Fruit fly (Drosophila melanogaster) whole organism, embryonic: ENCODE measurements around the gene CG9514.
A peak's percentile ranks its signal among the peaks of the same experiment; 100 is the strongest.

Experiments
- BEAF-32 ChIP-seq: fragments of 200-800 bp; sonication (Bioruptor generic); optimal IDR thresholded peaks from 3 replicates; lab custom pipeline; 2017; ENCODE audit warnings: missing biosample characterization, missing genetic modification characterization, mild to moderate bottlenecking, moderate library complexity, missing genetic modification reagents
- CG10654 ChIP-seq: fragments of 200-800 bp; sonication (Bioruptor generic); optimal IDR thresholded peaks from 2 replicates; lab custom pipeline; 2016; ENCODE audit warnings: missing biosample characterization, missing genetic modification characterization
- CG11093 ChIP-seq: fragments of 200-800 bp; sonication (Bioruptor generic); IDR thresholded peaks from 3 replicates; pipeline ENCODE4 v1.3.6; 2022; ENCODE audit warnings: missing biosample characterization, missing genetic modification characterization
- CG11696 ChIP-seq: fragments of 200-800 bp; sonication (Bioruptor generic); IDR thresholded peaks from 2 replicates; pipeline ENCODE4 v1.3.6; 2022; ENCODE audit warnings: missing biosample characterization, missing genetic modification characterization
- CG11723 ChIP-seq: fragments of 200-800 bp; sonication (Bioruptor generic); optimal IDR thresholded peaks from 2 replicates; lab custom pipeline; 2017; ENCODE audit warnings: missing biosample characterization, mild to moderate bottlenecking, missing genetic modification characterization
- CG12236 ChIP-seq: fragments of 200-800 bp; sonication (Bioruptor generic); optimal IDR thresholded peaks from 2 replicates; lab custom pipeline; 2016; ENCODE audit warnings: missing biosample characterization, missing genetic modification characterization
- CG1233 ChIP-seq: fragments of 200-800 bp; sonication (Bioruptor generic); optimal IDR thresholded peaks from 4 replicates; lab custom pipeline; 2018; ENCODE audit warnings: missing biosample characterization, mild to moderate bottlenecking, missing genetic modification characterization
- CG13296 ChIP-seq: fragments of 200-800 bp; sonication (Bioruptor generic); optimal IDR thresholded peaks from 3 replicates; lab custom pipeline; 2018; ENCODE audit warnings: missing biosample characterization, mild to moderate bottlenecking, missing genetic modification characterization
- CG13624 ChIP-seq: fragments of 200-800 bp; sonication (Bioruptor generic); optimal IDR thresholded peaks from 2 replicates; lab custom pipeline; 2016; ENCODE audit warnings: missing biosample characterization, missing genetic modification characterization
- CG14014 ChIP-seq: fragments of 200-800 bp; sonication (Bioruptor generic); IDR thresholded peaks from 2 replicates; pipeline ENCODE4 v1.3.6; 2022; ENCODE audit warnings: missing biosample characterization, missing genetic modification characterization
- CG15073 ChIP-seq: fragments of 200-800 bp; sonication (Bioruptor generic); optimal IDR thresholded peaks from 2 replicates; lab custom pipeline; 2016; ENCODE audit warnings: missing biosample characterization, missing genetic modification characterization
- CG1602 ChIP-seq: fragments of 200-800 bp; sonication (Bioruptor generic); optimal IDR thresholded peaks from 3 replicates; lab custom pipeline; 2016; ENCODE audit warnings: missing biosample characterization, missing genetic modification characterization
- CG18011 ChIP-seq: fragments of 200-800 bp; sonication (Bioruptor generic); optimal IDR thresholded peaks from 2 replicates; lab custom pipeline; 2017; ENCODE audit warnings: missing biosample characterization, missing genetic modification characterization, mild to moderate bottlenecking, moderate library complexity, missing genotype
- CG18476 ChIP-seq: fragments of 200-800 bp; sonication (Bioruptor generic); optimal IDR thresholded peaks from 2 replicates; lab custom pipeline; 2016; ENCODE audit warnings: missing biosample characterization, mild to moderate bottlenecking, missing genetic modification characterization
- CG18599 ChIP-seq: fragments of 200-800 bp; sonication (Bioruptor generic); optimal IDR thresholded peaks from 3 replicates; lab custom pipeline; 2017; ENCODE audit warnings: missing biosample characterization, missing genetic modification characterization, mild to moderate bottlenecking, moderate library complexity, missing genetic modification reagents
- CG2678 ChIP-seq: fragments of 200-800 bp; sonication (Bioruptor generic); optimal IDR thresholded peaks from 3 replicates; lab custom pipeline; 2019; ENCODE audit warnings: missing biosample characterization, mild to moderate bottlenecking, missing genetic modification characterization, moderate library complexity
- CG30403 ChIP-seq: fragments of 200-800 bp; sonication (Bioruptor generic); optimal IDR thresholded peaks from 3 replicates; lab custom pipeline; 2016; ENCODE audit warnings: missing biosample characterization, missing genetic modification characterization
- CG5245 ChIP-seq: fragments of 200-800 bp; sonication (Bioruptor generic); optimal IDR thresholded peaks from 3 replicates; lab custom pipeline; 2016; ENCODE audit warnings: missing biosample characterization, missing genetic modification characterization
- CG6254 ChIP-seq: fragments of 200-800 bp; sonication (Bioruptor generic); optimal IDR thresholded peaks from 3 replicates; lab custom pipeline; 2017; ENCODE audit warnings: mild to moderate bottlenecking, missing biosample characterization, missing genetic modification reagents, missing genetic modification characterization
- D19A ChIP-seq: fragments of 200-800 bp; optimal IDR thresholded peaks from 3 replicates; lab custom pipeline; 2019; ENCODE audit warnings: missing biosample characterization, mild to moderate bottlenecking, missing genetic modification characterization, moderate library complexity
- D19B ChIP-seq: fragments of 200-800 bp; sonication (Bioruptor generic); optimal IDR thresholded peaks from 2 replicates; lab custom pipeline; 2017; ENCODE audit warnings: missing biosample characterization, mild to moderate bottlenecking, missing genetic modification characterization
- Dad ChIP-seq: fragments of 200-800 bp; sonication (Bioruptor generic); optimal IDR thresholded peaks from 3 replicates; lab custom pipeline; 2016; ENCODE audit warnings: missing biosample characterization, missing genetic modification characterization
- Dref ChIP-seq: fragments of 200-800 bp; sonication (Bioruptor generic); IDR thresholded peaks from 2 replicates; pipeline ENCODE4 v1.3.6; 2022; ENCODE audit warnings: missing biosample characterization, missing genetic modification characterization
- HmgD ChIP-seq: fragments of 200-800 bp; sonication (Bioruptor generic); optimal IDR thresholded peaks from 3 replicates; lab custom pipeline; 2016; ENCODE audit warnings: missing biosample characterization, missing genetic modification characterization
- HmgZ ChIP-seq: fragments of 200-800 bp; sonication (Bioruptor generic); optimal IDR thresholded peaks from 2 replicates; lab custom pipeline; 2018; ENCODE audit warnings: missing biosample characterization, mild to moderate bottlenecking, missing genetic modification characterization
- Hmr ChIP-seq: fragments of 200-800 bp; sonication (Bioruptor generic); optimal IDR thresholded peaks from 3 replicates; lab custom pipeline; 2017; ENCODE audit warnings: mild to moderate bottlenecking, missing biosample characterization, missing genetic modification reagents, missing genetic modification characterization
- Hmx ChIP-seq: fragments of 200-800 bp; sonication (Bioruptor generic); optimal IDR thresholded peaks from 2 replicates; lab custom pipeline; 2016; ENCODE audit warnings: missing biosample characterization, missing genetic modification characterization
- Nf-YA ChIP-seq: fragments of 200-800 bp; sonication (Bioruptor generic); IDR thresholded peaks from 2 replicates; pipeline ENCODE4 v1.3.6; 2022; ENCODE audit warnings: missing biosample characterization, missing genetic modification characterization
- Nf-YB ChIP-seq: fragments of 200-800 bp; sonication (Bioruptor generic); optimal IDR thresholded peaks from 3 replicates; lab custom pipeline; 2019; ENCODE audit warnings: missing biosample characterization, mild to moderate bottlenecking, missing genetic modification characterization, moderate library complexity
- NfI ChIP-seq: fragments of 200-800 bp; sonication (Bioruptor generic); optimal IDR thresholded peaks from 3 replicates; lab custom pipeline; 2018; ENCODE audit warnings: missing biosample characterization, mild to moderate bottlenecking, missing genetic modification characterization, moderate library complexity
- Taf1 ChIP-seq: fragments of 200-800 bp; sonication (Bioruptor generic); IDR thresholded peaks from 2 replicates; pipeline ENCODE4 v1.3.6; 2022; ENCODE audit warnings: missing biosample characterization, missing genetic modification characterization
- Vsx1 ChIP-seq: fragments of 200-800 bp; sonication (Bioruptor generic); optimal IDR thresholded peaks from 2 replicates; lab custom pipeline; 2017; ENCODE audit warnings: missing biosample characterization, mild to moderate bottlenecking, missing genetic modification characterization, missing genetic modification reagents
- abd-A ChIP-seq: fragments of 200-800 bp; sonication (Bioruptor generic); optimal IDR thresholded peaks from 3 replicates; lab custom pipeline; 2019; ENCODE audit warnings: missing biosample characterization, mild to moderate bottlenecking, missing genetic modification characterization, moderate library complexity
- ara ChIP-seq: fragments of 200-800 bp; sonication (Bioruptor generic); IDR thresholded peaks from 2 replicates; pipeline ENCODE4 v1.3.6; 2022; ENCODE audit warnings: missing biosample characterization, missing genetic modification characterization
- ase ChIP-seq: fragments of 200-800 bp; sonication (Bioruptor generic); IDR thresholded peaks from 3 replicates; pipeline ENCODE4 v1.3.6; 2022; ENCODE audit warnings: missing biosample characterization, missing genetic modification characterization
- cato ChIP-seq: fragments of 200-800 bp; sonication (Bioruptor generic); optimal IDR thresholded peaks from 2 replicates; lab custom pipeline; 2016; ENCODE audit warnings: missing biosample characterization, missing genetic modification characterization, borderline replicate concordance
- crol ChIP-seq: fragments of 200-800 bp; sonication (Bioruptor generic); IDR thresholded peaks from 2 replicates; pipeline ENCODE4 v1.3.6; 2022; ENCODE audit warnings: missing biosample characterization, missing genetic modification characterization
- dan ChIP-seq: fragments of 200-800 bp; sonication (Bioruptor generic); IDR thresholded peaks from 2 replicates; pipeline ENCODE4 v1.3.6; 2022; ENCODE audit warnings: missing biosample characterization, missing genetic modification characterization
- dm ChIP-seq: fragments of 200-800 bp; sonication (Bioruptor generic); optimal IDR thresholded peaks from 3 replicates; lab custom pipeline; 2016; ENCODE audit warnings: missing biosample characterization, missing genetic modification characterization
- dmrt11E ChIP-seq: fragments of 200-800 bp; sonication (Bioruptor generic); optimal IDR thresholded peaks from 3 replicates; lab custom pipeline; 2018; ENCODE audit warnings: missing biosample characterization, mild to moderate bottlenecking, missing genetic modification characterization, moderate library complexity
- fd64A ChIP-seq: fragments of 200-800 bp; sonication (Bioruptor generic); optimal IDR thresholded peaks from 3 replicates; lab custom pipeline; 2018; ENCODE audit warnings: missing biosample characterization, mild to moderate bottlenecking, missing genetic modification characterization
- gcm ChIP-seq: fragments of 200-800 bp; sonication (Bioruptor generic); optimal IDR thresholded peaks from 2 replicates; lab custom pipeline; 2019; ENCODE audit warnings: missing biosample characterization, mild to moderate bottlenecking, missing genetic modification characterization, moderate library complexity
- grn ChIP-seq: fragments of 200-800 bp; sonication (Bioruptor generic); optimal IDR thresholded peaks from 3 replicates; lab custom pipeline; 2017; ENCODE audit warnings: missing biosample characterization, missing genetic modification characterization
- lmd ChIP-seq: fragments of 200-800 bp; sonication (Bioruptor generic); IDR thresholded peaks from 2 replicates; pipeline ENCODE4 v1.3.6; 2022; ENCODE audit warnings: missing biosample characterization, missing genetic modification characterization
- mirr ChIP-seq: fragments of 200-800 bp; sonication (Bioruptor generic); optimal IDR thresholded peaks from 3 replicates; lab custom pipeline; 2018; ENCODE audit warnings: missing biosample characterization, mild to moderate bottlenecking, missing genetic modification characterization
- odd ChIP-seq: fragments of 200-800 bp; sonication (Bioruptor generic); optimal IDR thresholded peaks from 2 replicates; lab custom pipeline; 2017; ENCODE audit warnings: missing biosample characterization, mild to moderate bottlenecking, missing genetic modification characterization
- salm ChIP-seq: fragments of 200-800 bp; sonication (Bioruptor generic); optimal IDR thresholded peaks from 2 replicates; lab custom pipeline; 2018; ENCODE audit warnings: missing biosample characterization, mild to moderate bottlenecking, missing genetic modification characterization
- ttk ChIP-seq: fragments of 200-800 bp; sonication (Bioruptor generic); IDR thresholded peaks from 2 replicates; pipeline ENCODE4 v2.1.2; 2022; ENCODE audit warnings: missing biosample characterization, missing genetic modification characterization

CG9514 gene

dm6 chrX:14922396-14923276 is 25.9 kb upstream of the CG9514 start (continued):
- no peak for TF ChIP-seq lmd (GFP tag; lab: Robert Waterston, UW)
- TF ChIP-seq CG5245 (GFP tag; lab: Kevin White, UChicago) = no peak
- no peak for TF ChIP-seq HmgD (GFP tag; lab: Kevin White, UChicago)
- TF ChIP-seq CG11696 = no peak

- TF ChIP-seq CG13624 (GFP tag; lab: Kevin White, UChicago) (no peak), abd-A (tag; lab: Kevin White, UChicago) (no peak), crol (GFP tag; lab: Robert Waterston, UW) (no peak), Dad (GFP tag; lab: Kevin White, UChicago) (no peak), CG1602 (GFP tag; lab: Kevin White, UChicago) (no peak), salm (peak; percentile 59), Dref (no peak), D19A (tag; lab: Kevin White, UChicago) (peak; percentile 3), cato (GFP tag; lab: Kevin White, UChicago) (no peak), CG18011 (GFP tag; lab: Kevin White, UChicago) (no peak), gcm (GFP tag; lab: Kevin White, UChicago) (peak; percentile 15), D19B (no peak), CG6254 (no peak), CG18599 (GFP tag; lab: Kevin White, UChicago) (no peak), NfI (GFP tag; lab: Kevin White, UChicago) (no peak), fd64A (no peak), Hmx (GFP tag; lab: Kevin White, UChicago) (no peak), CG10654 (GFP tag; lab: Kevin White, UChicago) (no peak), CG13296 (GFP tag; lab: Kevin White, UChicago) (peak; percentile 12), CG18476 (GFP tag; lab: Kevin White, UChicago) (no peak), Nf-YB (GFP tag; lab: Kevin White, UChicago) (no peak), grn (peak; percentile 53), mirr (peak; percentile 66), dan (GFP tag; lab: Robert Waterston, UW) (no peak), CG30403 (GFP tag; lab: Kevin White, UChicago) (no peak), CG11093 (no peak), odd (GFP tag; lab: Kevin White, UChicago) (peak; percentile 17), CG14014 (GFP tag; lab: Robert Waterston, UW) (no peak), CG15073 (GFP tag; lab: Kevin White, UChicago) (no peak), ase (GFP tag; lab: Robert Waterston, UW) (no peak), CG12236 (GFP tag; lab: Kevin White, UChicago) (no peak), ara (GFP tag; lab: Robert Waterston, UW) (no peak), Vsx1 (peak; percentile 18), dm (GFP tag; lab: Kevin White, UChicago) (no peak), CG11723 (no peak), Nf-YA (no peak), Taf1 (GFP tag; lab: Robert Waterston, UW) (no peak), ttk (GFP tag; lab: Robert Waterston, UW) (no peak), BEAF-32 (no peak), dmrt11E (tag; lab: Kevin White, UChicago) (no peak), CG1233 (no peak), HmgZ (tag; lab: Kevin White, UChicago) (no peak), Hmr (peak; percentile 26), CG2678 (tag; lab: Kevin White, UChicago) (peak; percentile 52)
These were observed 22.1 kb upstream of the CG9514 start, which contains the start of gene Eo for dm6 chrX:14918750-14919247. Eo (minus strand) TSS chrX:14918800.
